Fruit fly (Drosophila melanogaster): ENCODE measurements around the gene soti.

Gene soti

dm6 chr3R:14373828-14374217 is 7.7 kb downstream of the soti start (continued):
- peak; percentile 14 for TF ChIP-seq CG7368 (GFP tag; optimal IDR thresholded peaks at IDR 0.05)
- no peak for TF ChIP-seq CG6808 (GFP tag; optimal IDR thresholded peaks at IDR 0.05)
- TF ChIP-seq CG11762 (GFP tag; optimal IDR thresholded peaks at IDR 0.05; ENCODE audit: insufficient read depth) = peak; percentile 3
- TF ChIP-seq Ets96B (tag; optimal IDR thresholded peaks at IDR 0.05) = peak; percentile 86
- TF ChIP-seq CG10669 (GFP tag; optimal IDR thresholded peaks at IDR 0.05) = peak; percentile 41
- no peak for TF ChIP-seq fd59A (GFP tag; optimal IDR thresholded peaks at IDR 0.05)

DNA sequence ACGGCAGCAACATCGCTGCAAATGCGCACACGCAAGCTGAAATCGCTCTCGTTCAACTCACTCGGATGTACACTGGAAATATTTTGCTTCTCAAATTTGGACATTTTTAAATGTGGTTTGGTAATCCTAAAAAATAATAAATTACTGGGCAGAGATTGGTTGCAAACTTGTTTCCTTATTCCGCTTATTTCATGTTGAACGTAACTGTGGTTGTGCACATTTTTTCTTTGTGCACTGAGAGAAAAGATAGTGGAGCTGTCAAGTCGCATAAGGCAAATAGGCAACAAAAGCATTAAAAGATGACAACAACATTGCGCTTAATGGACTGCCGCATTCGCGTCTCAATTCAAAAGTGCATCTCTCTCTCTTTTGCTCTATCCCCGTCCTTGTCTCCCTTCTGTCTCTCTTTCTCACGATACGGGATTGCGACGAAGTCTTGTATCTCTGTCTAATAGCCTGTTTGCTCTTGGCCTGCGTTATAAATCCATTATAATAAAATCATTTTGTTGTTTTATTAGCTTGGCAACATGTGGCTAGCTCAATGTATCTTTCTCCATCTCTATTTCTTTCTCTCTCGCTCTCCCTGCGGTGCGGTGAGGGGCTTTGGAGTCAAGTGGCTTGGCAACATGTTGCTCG is 8.2 kb downstream of the soti start:
- TF ChIP-seq CG8319 (GFP tag; optimal IDR thresholded peaks at IDR 0.05) (peak; percentile 92), Hr4 (GFP tag; optimal IDR thresholded peaks at IDR 0.05) (peak; percentile 100), CG7368 (GFP tag; optimal IDR thresholded peaks at IDR 0.05) (peak; percentile 94), Lpt (GFP tag; optimal IDR thresholded peaks at IDR 0.05) (peak; percentile 98), topi (GFP tag; optimal IDR thresholded peaks at IDR 0.05) (peak; percentile 92), vri (GFP tag; optimal IDR thresholded peaks at IDR 0.05) (peak; percentile 74), lz (GFP tag; optimal IDR thresholded peaks at IDR 0.05) (peak; percentile 91), CG11762 (GFP tag; optimal IDR thresholded peaks at IDR 0.05; ENCODE audit: insufficient read depth) (peak; percentile 93), CG16779 (tag; optimal IDR thresholded peaks at IDR 0.05) (peak; percentile 95), Blimp-1 (GFP tag; optimal IDR thresholded peaks at IDR 0.05) (peak; percentile 3), CG6792 (GFP tag; optimal IDR thresholded peaks at IDR 0.05) (peak; percentile 94), spab (GFP tag; optimal IDR thresholded peaks at IDR 0.05) (peak; percentile 94), Hr39 (GFP tag; optimal IDR thresholded peaks at IDR 0.05) (peak; percentile 95), CG4318 (GFP tag; optimal IDR thresholded peaks at IDR 0.05) (peak; percentile 98), CG15336 (GFP tag; IDR thresholded peaks at IDR 0.05) (peak; percentile 99), Eip93F (GFP tag; optimal IDR thresholded peaks at IDR 0.05) (peak; percentile 59), CG3919 (GFP tag; optimal IDR thresholded peaks at IDR 0.05) (peak; percentile 97), Ets96B (tag; optimal IDR thresholded peaks at IDR 0.05) (peak; percentile 99), CG11294 (GFP tag; IDR thresholded peaks at IDR 0.05) (peak; percentile 90), CG6808 (GFP tag; optimal IDR thresholded peaks at IDR 0.05) (peak; percentile 88), pdm3 (GFP tag; optimal IDR thresholded peaks at IDR 0.05) (peak; percentile 99), CG34406 (GFP tag; optimal IDR thresholded peaks at IDR 0.05) (peak; percentile 94), cyc (GFP tag; optimal IDR thresholded peaks at IDR 0.05) (peak; percentile 89), Hr38 (GFP tag; optimal IDR thresholded peaks at IDR 0.05) (peak; percentile 97), CG9139 (GFP tag; optimal IDR thresholded peaks at IDR 0.05) (peak; percentile 92), ss (GFP tag; optimal IDR thresholded peaks at IDR 0.05) (peak; percentile 87 to 93), CG32006 (GFP tag; optimal IDR thresholded peaks at IDR 0.05) (peak; percentile 100), CG1621 (tag; optimal IDR thresholded peaks at IDR 0.05) (peak; percentile 98), Met (GFP tag; optimal IDR thresholded peaks at IDR 0.05) (peak; percentile 93), Sox14 (GFP tag; optimal IDR thresholded peaks at IDR 0.05) (peak; percentile 98), fd85E (GFP tag; optimal IDR thresholded peaks at IDR 0.05) (peak; percentile 83), fd59A (GFP tag; optimal IDR thresholded peaks at IDR 0.05) (peak; percentile 98), CG6163 (GFP tag; IDR thresholded peaks at IDR 0.05) (peak; percentile 97), CG8632 (GFP tag; optimal IDR thresholded peaks at IDR 0.05) (peak; percentile 94), svp (GFP tag) (peak; percentile 92), CG10631 (GFP tag; optimal IDR thresholded peaks at IDR 0.05) (peak; percentile 98), dac (GFP tag; optimal IDR thresholded peaks at IDR 0.05) (peak; percentile 99), CG6854 (GFP tag; optimal IDR thresholded peaks at IDR 0.05) (no peak), Sox102F (GFP tag; optimal IDR thresholded peaks at IDR 0.05) (peak; percentile 90), CG8119 (GFP tag; IDR thresholded peaks at IDR 0.05) (peak; percentile 100), acj6 (GFP tag; optimal IDR thresholded peaks at IDR 0.05) (peak; percentile 99), fkh (GFP tag; optimal IDR thresholded peaks at IDR 0.05) (peak; percentile 43), Eip78C (GFP tag) (peak; percentile 99), CG31627 (GFP tag; optimal IDR thresholded peaks at IDR 0.05) (peak; percentile 94), CG3032 (tag; optimal IDR thresholded peaks at IDR 0.05) (peak; percentile 92), Ets21C (GFP tag; optimal IDR thresholded peaks at IDR 0.05) (peak; percentile 88), salr (GFP tag; optimal IDR thresholded peaks at IDR 0.05) (peak; percentile 97 to 98)

All from whole organism, prepupa.